Fruit fly (Drosophila melanogaster) whole organism, prepupa: Measurements from ENCODE around the gene CG3592.

ENCODE experiments used
- Blimp-1 ChIP-seq: fragments of 200-800 bp; sonication (Bioruptor generic); optimal IDR thresholded peaks from 3 replicates; lab custom pipeline; 2017; ENCODE audit warnings: missing biosample characterization, missing genetic modification characterization, mild to moderate bottlenecking, moderate library complexity, missing genetic modification reagents
- CG11762 ChIP-seq: fragments of 200-800 bp; sonication (Bioruptor generic); optimal IDR thresholded peaks from 3 replicates; lab custom pipeline; 2016; ENCODE audit warnings: missing biosample characterization, missing genetic modification characterization; ENCODE audit not compliant: insufficient read depth
- CG11902 ChIP-seq: fragments of 200-800 bp; sonication (Bioruptor generic); optimal IDR thresholded peaks from 3 replicates; lab custom pipeline; 2016; ENCODE audit warnings: missing biosample characterization, missing genetic modification characterization
- CG15336 ChIP-seq: fragments of 200-800 bp; sonication (Bioruptor generic); IDR thresholded peaks from 2 replicates; pipeline ENCODE4 v1.3.6; 2022; ENCODE audit warnings: missing biosample characterization, missing genetic modification characterization
- CG1621 ChIP-seq: fragments of 200-800 bp; sonication (Bioruptor generic); optimal IDR thresholded peaks from 3 replicates; lab custom pipeline; 2018; ENCODE audit warnings: missing biosample characterization, mild to moderate bottlenecking, missing genetic modification characterization
- CG3032 ChIP-seq: fragments of 200-800 bp; optimal IDR thresholded peaks from 2 replicates; lab custom pipeline; 2019; ENCODE audit warnings: missing biosample characterization, mild to moderate bottlenecking, missing genetic modification characterization, moderate library complexity
- CG32006 ChIP-seq: fragments of 200-800 bp; sonication (Bioruptor generic); optimal IDR thresholded peaks from 3 replicates; lab custom pipeline; 2017; ENCODE audit warnings: missing biosample characterization, mild to moderate bottlenecking, missing genetic modification characterization
- CG34406 ChIP-seq: fragments of 200-800 bp; sonication (Bioruptor generic); optimal IDR thresholded peaks from 3 replicates; lab custom pipeline; 2016; ENCODE audit warnings: missing biosample characterization, missing genetic modification characterization
- CG3919 ChIP-seq: fragments of 200-800 bp; sonication (Bioruptor generic); optimal IDR thresholded peaks from 3 replicates; lab custom pipeline; 2016; ENCODE audit warnings: missing biosample characterization, missing genetic modification characterization
- CG4318 ChIP-seq: fragments of 200-800 bp; sonication (Bioruptor generic); optimal IDR thresholded peaks from 3 replicates; lab custom pipeline; 2017; ENCODE audit warnings: missing biosample characterization, mild to moderate bottlenecking, missing genetic modification characterization
- CG6163 ChIP-seq: fragments of 200-800 bp; sonication (Bioruptor generic); IDR thresholded peaks from 3 replicates; pipeline ENCODE4 v1.3.6; 2022; ENCODE audit warnings: missing biosample characterization, missing genetic modification characterization
- CG6792 ChIP-seq: fragments of 200-800 bp; sonication (Bioruptor generic); optimal IDR thresholded peaks from 3 replicates; lab custom pipeline; 2016; ENCODE audit warnings: missing biosample characterization, missing genetic modification characterization
- CG7368 ChIP-seq: fragments of 200-800 bp; sonication (Bioruptor generic); optimal IDR thresholded peaks from 3 replicates; lab custom pipeline; 2016; ENCODE audit warnings: missing biosample characterization, missing genetic modification characterization
- CG8319 ChIP-seq: fragments of 200-800 bp; sonication (Bioruptor generic); optimal IDR thresholded peaks from 3 replicates; lab custom pipeline; 2016; ENCODE audit warnings: missing biosample characterization, missing genetic modification characterization
- CG8632 ChIP-seq: fragments of 200-800 bp; sonication (Bioruptor generic); optimal IDR thresholded peaks from 3 replicates; lab custom pipeline; 2016; ENCODE audit warnings: missing biosample characterization, missing genetic modification characterization
- Eip75B ChIP-seq: fragments of 200-800 bp; sonication (Bioruptor generic); optimal IDR thresholded peaks from 3 replicates; lab custom pipeline; 2016; ENCODE audit warnings: missing biosample characterization, missing genetic modification characterization
- Eip78C ChIP-seq: fragments of 200-800 bp; sonication (Bioruptor generic); peaks from one replicate; lab custom pipeline; 2016; ENCODE audit warnings: missing biosample characterization, missing genetic modification characterization
- Eip93F ChIP-seq: fragments of 200-800 bp; sonication (Bioruptor generic); optimal IDR thresholded peaks from 2 replicates; lab custom pipeline; 2016; ENCODE audit warnings: missing biosample characterization, mild to moderate bottlenecking, missing genetic modification characterization
- Ets96B ChIP-seq: fragments of 200-800 bp; optimal IDR thresholded peaks from 2 replicates; lab custom pipeline; 2019; ENCODE audit warnings: missing biosample characterization, mild to moderate bottlenecking, missing genetic modification characterization, moderate library complexity
- Hr38 ChIP-seq: sonication (Bioruptor generic); optimal IDR thresholded peaks from 2 replicates; lab custom pipeline; 2016; ENCODE audit warnings: missing biosample characterization, missing genetic modification characterization
- Met ChIP-seq: fragments of 200-800 bp; sonication (Bioruptor generic); optimal IDR thresholded peaks from 3 replicates; lab custom pipeline; 2016; ENCODE audit warnings: missing biosample characterization, missing genetic modification characterization
- Smox ChIP-seq: fragments of 200-800 bp; sonication (Bioruptor generic); optimal IDR thresholded peaks from 3 replicates; lab custom pipeline; 2016; ENCODE audit warnings: missing biosample characterization, missing genetic modification characterization
- Sox102F ChIP-seq: fragments of 200-800 bp; sonication (Bioruptor generic); optimal IDR thresholded peaks from 2 replicates; lab custom pipeline; 2016; ENCODE audit warnings: missing biosample characterization, mild to moderate bottlenecking, missing genetic modification characterization
- Sox15 ChIP-seq: fragments of 200-800 bp; sonication (Bioruptor generic); optimal IDR thresholded peaks from 3 replicates; lab custom pipeline; 2016; ENCODE audit warnings: missing biosample characterization, missing genetic modification characterization
- cyc ChIP-seq: fragments of 200-800 bp; sonication (Bioruptor generic); optimal IDR thresholded peaks from 3 replicates; lab custom pipeline; 2016; ENCODE audit warnings: missing biosample characterization, missing genetic modification characterization
- esn ChIP-seq: fragments of 200-800 bp; sonication (Bioruptor generic); optimal IDR thresholded peaks from 2 replicates; lab custom pipeline; 2016; ENCODE audit warnings: missing biosample characterization, mild to moderate bottlenecking, missing genetic modification characterization, moderate library complexity
- fd85E ChIP-seq: fragments of 200-800 bp; sonication (Bioruptor generic); optimal IDR thresholded peaks from 3 replicates; lab custom pipeline; 2016; ENCODE audit warnings: missing biosample characterization, missing genetic modification characterization
- fkh ChIP-seq: fragments of 200-800 bp; sonication (Bioruptor generic); optimal IDR thresholded peaks from 3 replicates; lab custom pipeline; 2017; ENCODE audit warnings: missing biosample characterization, mild to moderate bottlenecking, missing genetic modification characterization, moderate library complexity
- lz ChIP-seq: fragments of 200-800 bp; sonication (Bioruptor generic); optimal IDR thresholded peaks from 3 replicates; lab custom pipeline; 2016; ENCODE audit warnings: missing biosample characterization, missing genetic modification characterization
- net ChIP-seq: fragments of 200-800 bp; sonication (Bioruptor generic); optimal IDR thresholded peaks from 3 replicates; lab custom pipeline; 2016; ENCODE audit warnings: missing biosample characterization, missing genetic modification characterization
- salr ChIP-seq, 2 experiments: fragments of 200-800 bp; sonication (Bioruptor generic); optimal IDR thresholded peaks; 3 replicates each; lab custom pipeline; 2016 to 2018; ENCODE audit warnings: missing biosample characterization in 2 of 2, missing genetic modification characterization in 2 of 2, mild to moderate bottlenecking in 1 of 2
- svp ChIP-seq: fragments of 200-800 bp; sonication (Bioruptor generic); peaks from one replicate; lab custom pipeline; 2016; ENCODE audit warnings: missing biosample characterization, missing genetic modification characterization
- topi ChIP-seq: fragments of 200-800 bp; sonication (Bioruptor generic); optimal IDR thresholded peaks from 3 replicates; lab custom pipeline; 2016; ENCODE audit warnings: missing biosample characterization, missing genetic modification characterization
- vri ChIP-seq: fragments of 200-800 bp; sonication (Bioruptor generic); optimal IDR thresholded peaks from 3 replicates; lab custom pipeline; 2016; ENCODE audit warnings: missing biosample characterization, mild to moderate bottlenecking, missing genetic modification characterization

The CG3592 gene

dm6 chrX:2951637-2952036 is 16.7 kb downstream of the CG3592 start (continued):
- no peak for TF ChIP-seq salr (GFP tag; optimal IDR thresholded peaks at IDR 0.05; lab: Kevin White, UChicago)
- no peak for TF ChIP-seq fd85E
- peak; percentile 9 for TF ChIP-seq cyc (GFP tag; lab: Kevin White, UChicago)
- no peak for TF ChIP-seq Blimp-1
- peak; percentile 42 for TF ChIP-seq CG32006 (GFP tag; lab: Kevin White, UChicago)
- peak; percentile 3 for TF ChIP-seq CG8632 (GFP tag; lab: Kevin White, UChicago)
- TF ChIP-seq Ets96B (tag; lab: Kevin White, UChicago), result no peak
- TF ChIP-seq CG11762 (GFP tag; lab: Kevin White, UChicago), result no peak
- no peak for TF ChIP-seq vri (GFP tag; lab: Kevin White, UChicago)
- no peak for TF ChIP-seq Sox15 (GFP tag; lab: Kevin White, UChicago)
- no peak for TF ChIP-seq Hr38 (GFP tag; lab: Kevin White, UChicago)
- no peak for TF ChIP-seq CG4318
- peak; percentile 71 for TF ChIP-seq svp (GFP tag; lab: Kevin White, UChicago)
- no peak for TF ChIP-seq CG34406 (GFP tag; lab: Kevin White, UChicago)
- no peak for TF ChIP-seq CG3032 (tag; lab: Kevin White, UChicago)
- TF ChIP-seq CG6792 (GFP tag; lab: Kevin White, UChicago), result no peak
- TF ChIP-seq CG7368 (GFP tag; lab: Kevin White, UChicago), result no peak
- no peak for TF ChIP-seq Sox102F (GFP tag; lab: Kevin White, UChicago)
- no peak for TF ChIP-seq CG11902 (GFP tag; lab: Kevin White, UChicago)
- peak; percentile 2 for TF ChIP-seq lz (GFP tag; lab: Kevin White, UChicago)

dm6 chrX:2956641-2957040 is 21.7 kb downstream of the CG3592 start:
- TF ChIP-seq Sox15 (GFP tag; lab: Kevin White, UChicago) (no peak), CG32006 (GFP tag; lab: Kevin White, UChicago) (no peak), CG3032 (tag; lab: Kevin White, UChicago) (no peak), svp (GFP tag; lab: Kevin White, UChicago) (peak; percentile 38), Eip78C (GFP tag; lab: Kevin White, UChicago) (peak; percentile 54), esn (GFP tag; lab: Kevin White, UChicago) (peak; percentile 3), Eip75B (GFP tag; lab: Kevin White, UChicago) (peak; percentile 8), CG3919 (peak; percentile 11), Met (GFP tag; lab: Kevin White, UChicago) (peak; percentile 17)

- TF ChIP-seq CG1621 (tag; lab: Kevin White, UChicago) (no peak), CG11902 (GFP tag; lab: Kevin White, UChicago) (no peak), topi (GFP tag; lab: Kevin White, UChicago) (no peak)
Observed at dm6 chrX:2963171-2963570, 28.2 kb downstream of the CG3592 start.

dm6 chrX:2963790-2964335 is 28.9 kb downstream of the CG3592 start:
- no peak for TF ChIP-seq fd85E
- no peak for TF ChIP-seq fkh (GFP tag; lab: Kevin White, UChicago)
- TF ChIP-seq vri (GFP tag; lab: Kevin White, UChicago), result no peak
- TF ChIP-seq Eip93F, result no peak
- no peak for TF ChIP-seq CG8319 (GFP tag; lab: Kevin White, UChicago)
- TF ChIP-seq cyc (GFP tag; lab: Kevin White, UChicago), result no peak
- TF ChIP-seq CG3919, result no peak
- TF ChIP-seq salr (GFP tag; optimal IDR thresholded peaks at IDR 0.05; lab: Kevin White, UChicago), result no peak
- TF ChIP-seq net (GFP tag; lab: Kevin White, UChicago), result no peak
- no peak for TF ChIP-seq CG15336 (GFP tag; lab: Robert Waterston, UW)
- no peak for TF ChIP-seq Smox (GFP tag; lab: Kevin White, UChicago)
- no peak for TF ChIP-seq CG6792 (GFP tag; lab: Kevin White, UChicago)
- no peak for TF ChIP-seq CG4318
- TF ChIP-seq CG6163 (GFP tag; lab: Robert Waterston, UW), result no peak
- no peak for TF ChIP-seq svp (GFP tag; lab: Kevin White, UChicago)
